Fruit fly (Drosophila melanogaster): Measurements from ENCODE around the gene Sap47.

The Sap47 gene

dm6 chr3R:15898302-15898701 is 36.6 kb upstream of the Sap47 start:
- TF ChIP-seq kni (GFP tag; optimal IDR thresholded peaks at IDR 0.05) (no peak), CG15073 (GFP tag; optimal IDR thresholded peaks at IDR 0.05) (no peak), CG3281 (GFP tag; optimal IDR thresholded peaks at IDR 0.05) (peak; percentile 28), sens (GFP tag) (peak; percentile 44), CG10147 (GFP tag; optimal IDR thresholded peaks at IDR 0.05) (peak; percentile 34), ERR (GFP tag; optimal IDR thresholded peaks at IDR 0.05) (no peak), sug (tag; optimal IDR thresholded peaks at IDR 0.05) (no peak), lab (GFP tag; optimal IDR thresholded peaks at IDR 0.05) (peak; percentile 19), row (GFP tag; IDR thresholded peaks at IDR 0.05) (0 out of 3 replicates have a peak, but pooled peaks have one; percentile 33), CG11504 (tag; optimal IDR thresholded peaks at IDR 0.05) (peak; percentile 32), CG2678 (tag; optimal IDR thresholded peaks at IDR 0.05) (peak; percentile 57), D19B (GFP tag; optimal IDR thresholded peaks at IDR 0.05) (peak; percentile 16), CG18599 (GFP tag; optimal IDR thresholded peaks at IDR 0.05) (peak; percentile 74), CG11696 (GFP tag; IDR thresholded peaks at IDR 0.05) (no peak), CG14860 (GFP tag; IDR thresholded peaks at IDR 0.05; ENCODE audit: partially characterized antibody) (no peak), z (GFP tag; IDR thresholded peaks at IDR 0.05) (no peak), bcd (GFP tag; optimal IDR thresholded peaks at IDR 0.05) (no peak), hkb (optimal IDR thresholded peaks at IDR 0.05) (no peak), hkb (GFP tag; IDR thresholded peaks at IDR 0.05) (no peak), Fer1 (GFP tag; optimal IDR thresholded peaks at IDR 0.05) (peak; percentile 25), h (optimal IDR thresholded peaks at IDR 0.05) (no peak), gem (tag; optimal IDR thresholded peaks at IDR 0.05) (peak; percentile 21), BEAF-32 (GFP tag; optimal IDR thresholded peaks at IDR 0.05) (peak; percentile 13), Pdp1 (GFP tag; optimal IDR thresholded peaks at IDR 0.05) (peak in 1 of 2 experiments; percentile 16), cwo (GFP tag; optimal IDR thresholded peaks at IDR 0.05) (peak; percentile 37), Hmr (GFP tag; optimal IDR thresholded peaks at IDR 0.05) (peak; percentile 39), CG8089 (GFP tag; optimal IDR thresholded peaks at IDR 0.05) (no peak), CG2120 (GFP tag; optimal IDR thresholded peaks at IDR 0.05) (peak; percentile 57), CG11398 (GFP tag; optimal IDR thresholded peaks at IDR 0.05) (no peak), Meics (GFP tag; optimal IDR thresholded peaks at IDR 0.05) (peak; percentile 53), CG7839 (tag; optimal IDR thresholded peaks at IDR 0.05) (peak; percentile 19), grau (tag; optimal IDR thresholded peaks at IDR 0.05) (peak; percentile 33), CG14667 (GFP tag; IDR thresholded peaks at IDR 0.05) (no peak)

dm6 chr3R:15899650-15900049 is 35.2 kb upstream of the Sap47 start:
- TF ChIP-seq row (GFP tag; IDR thresholded peaks at IDR 0.05) = 0 out of 3 replicates have a peak, but pooled peaks have one; percentile 11
- no peak for TF ChIP-seq CG16863 (GFP tag; optimal IDR thresholded peaks at IDR 0.05)
- 0 out of 2 replicates have a peak, but pooled peaks have one; percentile 4 for TF ChIP-seq CG14441 (GFP tag; IDR thresholded peaks at IDR 0.05)
- peak; percentile 14 for TF ChIP-seq CG2678 (tag; optimal IDR thresholded peaks at IDR 0.05)
- TF ChIP-seq Hr51 (GFP tag; optimal IDR thresholded peaks at IDR 0.05) = peak in 1 of 2 experiments; percentile 33
- TF ChIP-seq TFAM (GFP tag; optimal IDR thresholded peaks at IDR 0.05) = no peak
- no peak for TF ChIP-seq CG6689 (GFP tag; IDR thresholded peaks at IDR 0.05)
- TF ChIP-seq E2f1 (GFP tag; IDR thresholded peaks at IDR 0.05) = no peak
- no peak for TF ChIP-seq stc (GFP tag; IDR thresholded peaks at IDR 0.05)
- no peak for TF ChIP-seq CG17802 (tag; optimal IDR thresholded peaks at IDR 0.05)
- TF ChIP-seq HmgZ (tag; optimal IDR thresholded peaks at IDR 0.05) = no peak
- TF ChIP-seq Six4 (GFP tag; optimal IDR thresholded peaks at IDR 0.05) = no peak
- TF ChIP-seq pfk (GFP tag; optimal IDR thresholded peaks at IDR 0.05) = no peak
- TF ChIP-seq CG10366 (GFP tag; IDR thresholded peaks at IDR 0.05) = no peak
- peak; percentile 13 for TF ChIP-seq CG2120 (GFP tag; optimal IDR thresholded peaks at IDR 0.05)
- TF ChIP-seq cad (GFP tag; optimal IDR thresholded peaks at IDR 0.05) = no peak
- TF ChIP-seq CG15696 (tag; optimal IDR thresholded peaks at IDR 0.05) = no peak
- no peak for TF ChIP-seq CG16815 (GFP tag; optimal IDR thresholded peaks at IDR 0.05)
- TF ChIP-seq D (optimal IDR thresholded peaks at IDR 0.05) = no peak
- no peak for TF ChIP-seq D (GFP tag; optimal IDR thresholded peaks at IDR 0.05)
- TF ChIP-seq CG5180 (GFP tag; optimal IDR thresholded peaks at IDR 0.05) = no peak
- no peak for TF ChIP-seq lmd (GFP tag; IDR thresholded peaks at IDR 0.05)
- TF ChIP-seq fru (optimal IDR thresholded peaks at IDR 0.05) = no peak

Measured in whole organism, embryonic.